Fruit fly (Drosophila melanogaster) whole organism, embryonic: ENCODE data around the gene Kpc1.

ENCODE experiments used
- B-H1 ChIP-seq: fragments of 200-800 bp; sonication (Bioruptor generic); IDR thresholded peaks from 3 replicates; pipeline ENCODE4 v1.3.6; 2022; ENCODE audit warnings: missing biosample characterization, missing genetic modification characterization
- Bdp1 ChIP-seq: fragments of 200-800 bp; sonication (Bioruptor generic); optimal IDR thresholded peaks from 3 replicates; lab custom pipeline; 2016; ENCODE audit warnings: missing biosample characterization, missing genetic modification characterization
- C15 ChIP-seq: fragments of 200-800 bp; sonication (Bioruptor generic); IDR thresholded peaks from 3 replicates; pipeline ENCODE4 v1.3.6; 2022; ENCODE audit warnings: missing biosample characterization, missing genetic modification characterization
- CG10209 ChIP-seq: fragments of 200-800 bp; sonication (Bioruptor generic); optimal IDR thresholded peaks from 3 replicates; lab custom pipeline; 2017; ENCODE audit warnings: missing biosample characterization, mild to moderate bottlenecking, missing genetic modification characterization, missing genetic modification reagents
- CG10959 ChIP-seq: fragments of 200-800 bp; sonication (Bioruptor generic); IDR thresholded peaks from 2 replicates; pipeline ENCODE4 v1.3.6; 2022; ENCODE audit warnings: missing biosample characterization, missing genetic modification characterization
- CG12155 ChIP-seq: fragments of 200-800 bp; sonication (Bioruptor generic); optimal IDR thresholded peaks from 3 replicates; lab custom pipeline; 2016; ENCODE audit warnings: missing biosample characterization, missing genetic modification characterization
- CG12659 ChIP-seq: fragments of 200-800 bp; sonication (Bioruptor generic); optimal IDR thresholded peaks from 3 replicates; lab custom pipeline; 2017; ENCODE audit warnings: mild to moderate bottlenecking, missing biosample characterization, missing genetic modification reagents, missing genetic modification characterization
- CG13287 ChIP-seq: fragments of 200-800 bp; sonication (Bioruptor generic); IDR thresholded peaks from 2 replicates; pipeline ENCODE4 v1.3.6; 2022; ENCODE audit warnings: missing biosample characterization, missing genetic modification characterization; ENCODE audit not compliant: partially characterized antibody
- CG13296 ChIP-seq: fragments of 200-800 bp; sonication (Bioruptor generic); optimal IDR thresholded peaks from 3 replicates; lab custom pipeline; 2018; ENCODE audit warnings: missing biosample characterization, mild to moderate bottlenecking, missing genetic modification characterization
- CG14050 ChIP-seq: fragments of 200-800 bp; sonication (Bioruptor generic); IDR thresholded peaks from 3 replicates; pipeline ENCODE4 v1.3.6; 2022; ENCODE audit warnings: missing biosample characterization, missing genetic modification characterization
- CG15073 ChIP-seq: fragments of 200-800 bp; sonication (Bioruptor generic); optimal IDR thresholded peaks from 2 replicates; lab custom pipeline; 2016; ENCODE audit warnings: missing biosample characterization, missing genetic modification characterization
- CG1529 ChIP-seq: fragments of 200-800 bp; sonication (Bioruptor generic); optimal IDR thresholded peaks from 3 replicates; lab custom pipeline; 2018; ENCODE audit warnings: missing biosample characterization, missing genetic modification characterization
- CG17186 ChIP-seq: fragments of 200-800 bp; sonication (Bioruptor generic); optimal IDR thresholded peaks from 3 replicates; lab custom pipeline; 2017; ENCODE audit warnings: missing biosample characterization, missing genetic modification reagents, missing genetic modification characterization
- CG2116 ChIP-seq: fragments of 200-800 bp; sonication (Bioruptor generic); optimal IDR thresholded peaks from 3 replicates; lab custom pipeline; 2018; ENCODE audit warnings: missing biosample characterization, mild to moderate bottlenecking, missing genetic modification characterization
- CG2875 ChIP-seq: fragments of 200-800 bp; sonication (Bioruptor generic); optimal IDR thresholded peaks from 2 replicates; lab custom pipeline; 2017; ENCODE audit warnings: missing biosample characterization, mild to moderate bottlenecking, missing genetic modification characterization, missing genetic modification reagents
- CG30431 ChIP-seq: fragments of 200-800 bp; sonication (Bioruptor generic); optimal IDR thresholded peaks from 2 replicates; lab custom pipeline; 2017; ENCODE audit warnings: missing biosample characterization, missing genetic modification characterization
- CG32532 ChIP-seq: fragments of 200-800 bp; sonication (Bioruptor generic); IDR thresholded peaks from 2 replicates; pipeline ENCODE4 v1.3.6; 2022; ENCODE audit warnings: missing biosample characterization, missing genetic modification characterization
- CG34224 ChIP-seq: fragments of 200-800 bp; sonication (Bioruptor generic); IDR thresholded peaks from 3 replicates; pipeline ENCODE4 v1.3.6; 2022; ENCODE audit warnings: missing biosample characterization, missing genetic modification characterization; ENCODE audit not compliant: partially characterized antibody
- CG4282 ChIP-seq: fragments of 200-800 bp; sonication (Bioruptor generic); optimal IDR thresholded peaks from 2 replicates; lab custom pipeline; 2016; ENCODE audit warnings: missing biosample characterization, missing genetic modification characterization
- CG4854 ChIP-seq: fragments of 200-800 bp; sonication (Bioruptor generic); optimal IDR thresholded peaks from 2 replicates; lab custom pipeline; 2016; ENCODE audit warnings: missing biosample characterization, missing genetic modification characterization, inconsistent platforms
- CG6175 ChIP-seq: fragments of 200-800 bp; sonication (Bioruptor generic); IDR thresholded peaks from 3 replicates; pipeline ENCODE4 v1.3.6; 2022; ENCODE audit warnings: missing biosample characterization, missing genetic modification characterization
- CG6689 ChIP-seq: fragments of 200-800 bp; sonication (Bioruptor generic); IDR thresholded peaks from 2 replicates; pipeline ENCODE4 v1.3.6; 2022; ENCODE audit warnings: missing biosample characterization, missing genetic modification characterization
- CG7745 ChIP-seq: fragments of 200-800 bp; sonication (Bioruptor generic); optimal IDR thresholded peaks from 2 replicates; lab custom pipeline; 2018; ENCODE audit warnings: missing biosample characterization, mild to moderate bottlenecking, missing genetic modification characterization, moderate library complexity
- Dek ChIP-seq: fragments of 200-800 bp; sonication (Bioruptor generic); optimal IDR thresholded peaks from 3 replicates; lab custom pipeline; 2019; ENCODE audit warnings: missing biosample characterization, mild to moderate bottlenecking, missing genetic modification characterization, moderate library complexity
- Drgx ChIP-seq: fragments of 200-800 bp; sonication (Bioruptor generic); IDR thresholded peaks from 2 replicates; pipeline ENCODE4 v1.3.6; 2022; ENCODE audit warnings: missing biosample characterization, missing genetic modification characterization
- Fer3 ChIP-seq: fragments of 200-800 bp; sonication (Bioruptor generic); optimal IDR thresholded peaks from 2 replicates; lab custom pipeline; 2018; ENCODE audit warnings: missing biosample characterization, mild to moderate bottlenecking, missing genetic modification characterization, moderate library complexity
- Max ChIP-seq: fragments of 200-800 bp; sonication (Bioruptor generic); optimal IDR thresholded peaks from 2 replicates; lab custom pipeline; 2016; ENCODE audit warnings: missing biosample characterization, mild to moderate bottlenecking, missing genetic modification characterization
- Med ChIP-seq: fragments of 200-800 bp; sonication (Bioruptor generic); peaks from one replicate; lab custom pipeline; 2016; ENCODE audit warnings: missing biosample characterization, missing genetic modification characterization, mild to moderate bottlenecking, inconsistent platforms, moderate library complexity
- Oaz ChIP-seq: fragments of 200-800 bp; sonication (Bioruptor generic); IDR thresholded peaks from 2 replicates; pipeline ENCODE4 v1.3.6; 2022; ENCODE audit warnings: missing biosample characterization, missing genetic modification characterization
- Opbp ChIP-seq: fragments of 200-800 bp; sonication (Bioruptor generic); IDR thresholded peaks from 3 replicates; pipeline ENCODE4 v1.3.6; 2022; ENCODE audit warnings: missing biosample characterization, missing genetic modification characterization; ENCODE audit not compliant: partially characterized antibody
- Rfx ChIP-seq: fragments of 200-800 bp; sonication (Bioruptor generic); IDR thresholded peaks from 2 replicates; pipeline ENCODE4 v1.3.6; 2022; ENCODE audit warnings: missing biosample characterization, missing genetic modification characterization
- TFAM ChIP-seq: fragments of 200-800 bp; sonication (Bioruptor generic); optimal IDR thresholded peaks from 2 replicates; lab custom pipeline; 2017; ENCODE audit warnings: missing biosample characterization, missing genetic modification characterization, inconsistent platforms
- ato ChIP-seq: fragments of 200-800 bp; sonication (Bioruptor generic); IDR thresholded peaks from 2 replicates; pipeline ENCODE4 v1.3.6; 2022; ENCODE audit warnings: missing biosample characterization, missing genetic modification characterization; ENCODE audit not compliant: partially characterized antibody
- btn ChIP-seq: fragments of 200-800 bp; sonication (Bioruptor generic); optimal IDR thresholded peaks from 2 replicates; lab custom pipeline; 2016; ENCODE audit warnings: missing biosample characterization, missing genetic modification characterization
- ci ChIP-seq: fragments of 200-800 bp; sonication (Bioruptor generic); IDR thresholded peaks from 3 replicates; pipeline ENCODE4 v1.3.6; 2022; ENCODE audit warnings: missing biosample characterization, missing genetic modification characterization
- dimm ChIP-seq: fragments of 200-800 bp; sonication (Bioruptor generic); IDR thresholded peaks from 2 replicates; pipeline ENCODE4 v1.3.6; 2022; ENCODE audit warnings: missing biosample characterization, missing genetic modification characterization
- fu2 ChIP-seq: fragments of 200-800 bp; sonication (Bioruptor generic); optimal IDR thresholded peaks from 2 replicates; lab custom pipeline; 2016; ENCODE audit warnings: missing biosample characterization, missing genetic modification characterization
- gfzf ChIP-seq: fragments of 200-800 bp; sonication (Bioruptor generic); optimal IDR thresholded peaks from 2 replicates; lab custom pipeline; 2016; ENCODE audit warnings: missing biosample characterization, mild to moderate bottlenecking, missing genetic modification characterization, moderate library complexity
- h ChIP-seq: fragments of >200 bp; optimal IDR thresholded peaks from 2 replicates; lab custom pipeline; 2017
- hbn ChIP-seq: fragments of 200-800 bp; sonication (Bioruptor generic); IDR thresholded peaks from 2 replicates; pipeline ENCODE4 v1.3.6; 2022; ENCODE audit warnings: missing biosample characterization, missing genetic modification characterization; ENCODE audit not compliant: partially characterized antibody
- lola ChIP-seq, 3 experiments: fragments of >200 bp in 2 of 3; fragments of 200-800 bp in 1 of 3; sonication (Bioruptor generic) in 1 of 3; optimal IDR thresholded peaks; 2 replicates each; lab custom pipeline; 2017 to 2019; ENCODE audit warnings: missing biosample characterization in 3 of 3, missing genetic modification characterization in 3 of 3, mild to moderate bottlenecking in 1 of 3, moderate library complexity in 1 of 3
- nom ChIP-seq: fragments of 200-800 bp; sonication (Bioruptor generic); optimal IDR thresholded peaks from 2 replicates; lab custom pipeline; 2017; ENCODE audit warnings: missing biosample characterization, missing genetic modification characterization, mild to moderate bottlenecking, moderate library complexity, missing genetic modification reagents
- oc ChIP-seq: fragments of 200-800 bp; sonication (Bioruptor generic); optimal IDR thresholded peaks from 2 replicates; lab custom pipeline; 2018; ENCODE audit warnings: missing biosample characterization, mild to moderate bottlenecking, missing genetic modification characterization, moderate library complexity
- sens ChIP-seq: fragments of 200-800 bp; sonication (Bioruptor generic); peaks from one replicate; lab custom pipeline; 2016; ENCODE audit warnings: missing biosample characterization, missing genetic modification characterization
- so ChIP-seq: fragments of 200-800 bp; sonication (Bioruptor generic); IDR thresholded peaks from 3 replicates; pipeline ENCODE4 v1.3.6; 2022; ENCODE audit warnings: missing biosample characterization, missing genetic modification characterization
- sr ChIP-seq: fragments of 200-800 bp; sonication (Bioruptor generic); IDR thresholded peaks from 3 replicates; pipeline ENCODE4 v1.3.6; 2022; ENCODE audit warnings: missing biosample characterization, missing genetic modification characterization
- ssp ChIP-seq: fragments of 200-800 bp; sonication (Bioruptor generic); IDR thresholded peaks from 2 replicates; pipeline ENCODE4 v1.3.6; 2022; ENCODE audit warnings: missing biosample characterization, missing genetic modification characterization
- stwl ChIP-seq: fragments of 200-800 bp; sonication (Bioruptor generic); optimal IDR thresholded peaks from 3 replicates; lab custom pipeline; 2018; ENCODE audit warnings: missing biosample characterization, mild to moderate bottlenecking, missing genetic modification characterization, moderate library complexity
- toy ChIP-seq: fragments of 200-800 bp; sonication (Bioruptor generic); IDR thresholded peaks from 2 replicates; pipeline ENCODE4 v1.3.6; 2022; ENCODE audit warnings: missing biosample characterization, missing genetic modification characterization
- unpg ChIP-seq: fragments of 200-800 bp; sonication (Bioruptor generic); optimal IDR thresholded peaks from 3 replicates; lab custom pipeline; 2018; ENCODE audit warnings: missing biosample characterization, mild to moderate bottlenecking, missing genetic modification characterization, moderate library complexity
- vvl ChIP-seq: fragments of 200-800 bp; sonication (Bioruptor generic); IDR thresholded peaks from 2 replicates; pipeline ENCODE4 v1.3.6; 2022; ENCODE audit warnings: missing biosample characterization, missing genetic modification characterization

Gene Kpc1

DNA sequence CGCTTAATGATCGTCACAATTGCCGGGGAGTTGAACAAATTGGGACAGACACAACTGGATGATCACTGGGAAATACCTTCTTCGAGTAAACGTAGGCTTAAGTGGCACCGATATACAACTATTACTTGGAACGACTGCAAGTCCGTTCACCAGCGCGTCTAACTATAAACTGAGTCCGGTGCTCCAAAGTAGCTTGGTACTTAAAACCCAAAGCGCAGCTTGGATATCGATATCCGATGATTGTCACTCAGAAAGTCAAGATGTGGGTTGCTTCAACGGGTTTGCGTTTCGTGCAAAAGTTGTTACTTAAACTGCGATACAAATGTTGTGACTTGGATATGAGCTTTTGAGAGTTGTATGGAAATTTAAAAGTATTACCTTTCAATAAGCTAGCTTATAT lies 10.3 kb upstream of the Kpc1 start, which contains the start of gene Spn88Ea (continued):
- no peak for TF ChIP-seq CG7745 (tag; lab: Kevin White, UChicago)
- TF ChIP-seq hbn (GFP tag; lab: Robert Waterston, UW): no peak
- no peak for TF ChIP-seq Fer3 (tag; lab: Kevin White, UChicago)
- no peak for TF ChIP-seq CG10209 (GFP tag; lab: Kevin White, UChicago)
- no peak; the same call in 2 of the 3 replicates for TF ChIP-seq B-H1 (GFP tag; lab: Robert Waterston, UW)
- TF ChIP-seq Dek (tag; lab: Kevin White, UChicago): no peak
- TF ChIP-seq h (lab: Kevin White, UChicago): no peak
- no peak for TF ChIP-seq CG32532 (GFP tag; lab: Robert Waterston, UW)
- no peak for TF ChIP-seq gfzf (GFP tag; lab: Kevin White, UChicago)
- TF ChIP-seq CG6175 (GFP tag; lab: Robert Waterston, UW): no peak
- no peak for TF ChIP-seq CG4854 (GFP tag; lab: Kevin White, UChicago)
- TF ChIP-seq Max (GFP tag; lab: Kevin White, UChicago): no peak
- no peak for TF ChIP-seq CG15073 (GFP tag; lab: Kevin White, UChicago)
- no peak for TF ChIP-seq unpg (GFP tag; lab: Kevin White, UChicago)
- TF ChIP-seq CG2875 (GFP tag; lab: Kevin White, UChicago): no peak
- TF ChIP-seq CG14050 (GFP tag; lab: Robert Waterston, UW): no peak
- TF ChIP-seq Bdp1 (GFP tag; lab: Kevin White, UChicago): no peak
- 0 out of 3 replicates have a peak, but pooled peaks have one; percentile 10 for TF ChIP-seq sr (GFP tag; lab: Robert Waterston, UW)
- no peak for TF ChIP-seq Oaz (GFP tag; lab: Robert Waterston, UW)
- peak; percentile 70 for TF ChIP-seq Med (GFP tag; lab: Kevin White, UChicago)
- TF ChIP-seq Drgx (GFP tag; lab: Robert Waterston, UW): no peak
- no peak for TF ChIP-seq toy (GFP tag; lab: Robert Waterston, UW)
- TF ChIP-seq CG13287 (GFP tag; lab: Robert Waterston, UW): peak; percentile 44
- TF ChIP-seq CG13296: no peak
- TF ChIP-seq oc: peak; percentile 65
- TF ChIP-seq CG6689 (GFP tag; lab: Robert Waterston, UW): 0 out of 2 replicates have a peak, but pooled peaks have one; percentile 5
- no peak for TF ChIP-seq CG12155
- TF ChIP-seq CG30431 (GFP tag; lab: Kevin White, UChicago): no peak
- no peak for TF ChIP-seq fu2 (GFP tag; lab: Kevin White, UChicago)
- no peak for TF ChIP-seq CG4282 (GFP tag; lab: Kevin White, UChicago)
- TF ChIP-seq Opbp (GFP tag; lab: Robert Waterston, UW): peak; percentile 36; the same call in 1 of the 3 replicates
- TF ChIP-seq CG17186 (GFP tag; lab: Kevin White, UChicago): peak; percentile 35
- TF ChIP-seq nom (GFP tag; lab: Kevin White, UChicago): peak; percentile 15
- TF ChIP-seq CG12659 (GFP tag; lab: Kevin White, UChicago): peak; percentile 20
- no peak for TF ChIP-seq CG1529 (GFP tag; lab: Kevin White, UChicago)
- no peak for TF ChIP-seq so (GFP tag; lab: Robert Waterston, UW)
- no peak for TF ChIP-seq Rfx
- peak; percentile 33; the same call in 1 of the 2 replicates for TF ChIP-seq ssp (GFP tag; lab: Robert Waterston, UW)
- 0 out of 2 replicates have a peak, but pooled peaks have one; percentile 26 for TF ChIP-seq ato (GFP tag; lab: Robert Waterston, UW)
- no peak for TF ChIP-seq lola (GFP tag; optimal IDR thresholded peaks at IDR 0.05; lab: Kevin White, UChicago)
- TF ChIP-seq btn (GFP tag; lab: Kevin White, UChicago): no peak
- TF ChIP-seq CG2116 (GFP tag; lab: Kevin White, UChicago): no peak
- peak; percentile 30 for TF ChIP-seq stwl
- peak; percentile 63 for TF ChIP-seq sens (GFP tag; lab: Kevin White, UChicago)
- TF ChIP-seq ci (GFP tag; lab: Robert Waterston, UW): peak; percentile 38; the same call in 1 of the 3 replicates
- TF ChIP-seq TFAM: no peak
- TF ChIP-seq dimm (GFP tag; lab: Robert Waterston, UW): no peak
- peak; percentile 70 for TF ChIP-seq vvl
- no peak for TF ChIP-seq CG10959 (GFP tag; lab: Robert Waterston, UW)
- TF ChIP-seq CG34224 (GFP tag; lab: Robert Waterston, UW): peak; percentile 33; the same call in 1 of the 3 replicates
- no peak for TF ChIP-seq C15 (GFP tag; lab: Robert Waterston, UW)
